Worm (Caenorhabditis elegans) whole organism, L1 larva: ENCODE measurements around the gene R166.2.
A peak's percentile ranks its signal among the peaks of the same experiment; 100 is the strongest.

ENCODE experiments used
- C04F5.9 ChIP-seq: sonication (generic microtip); optimal IDR thresholded peaks from 2 replicates; lab custom pipeline; 2016; ENCODE audit warnings: missing genetic modification characterization, missing compliant biosample characterization
- C16A3.4 ChIP-seq: fragments of 150-350 bp; optimal IDR thresholded peaks from 2 replicates; lab custom pipeline; 2014; ENCODE audit warnings: missing biosample characterization, missing genetic modification characterization
- C34B4.2 ChIP-seq: sonication (generic microtip); optimal IDR thresholded peaks from 2 replicates; lab custom pipeline; 2017; ENCODE audit warnings: mild to moderate bottlenecking, missing genetic modification characterization, missing compliant biosample characterization
- F16B12.6 ChIP-seq: fragments of 150-350 bp; optimal IDR thresholded peaks from 2 replicates; lab custom pipeline; 2014; ENCODE audit warnings: missing biosample characterization, missing genetic modification characterization
- Y116A8C.19 ChIP-seq: sonication (generic microtip); optimal IDR thresholded peaks from 2 replicates; lab custom pipeline; 2016; ENCODE audit warnings: missing compliant biosample characterization, missing genetic modification characterization, borderline replicate concordance
- aly-2 ChIP-seq: fragments of 150-350 bp; optimal IDR thresholded peaks from 2 replicates; lab custom pipeline; 2014; ENCODE audit warnings: missing biosample characterization, missing genetic modification characterization
- ceh-63 ChIP-seq: fragments of 200-800 bp; sonication (Bioruptor generic); optimal IDR thresholded peaks from 2 replicates; lab custom pipeline; 2018; ENCODE audit warnings: mild to moderate bottlenecking, missing genetic modification characterization, missing compliant biosample characterization
- ceh-88 ChIP-seq: fragments of 200-800 bp; sonication (Bioruptor generic); IDR thresholded peaks from 2 replicates; pipeline ENCODE4 v1.3.6; 2022; ENCODE audit warnings: missing genetic modification characterization, missing compliant biosample characterization
- ceh-90 ChIP-seq: sonication (generic microtip); optimal IDR thresholded peaks from 2 replicates; lab custom pipeline; 2016; ENCODE audit warnings: missing genetic modification characterization, missing compliant biosample characterization
- efl-1 ChIP-seq, 4 experiments: fragments of 150-350 bp; optimal IDR thresholded peaks in 3 of 4; peaks in 1 of 4; 1 replicate in 1 of 4; 2 replicates in 3 of 4; lab custom pipeline; 2014; ENCODE audit warnings: missing biosample characterization in 2 of 4, missing genetic modification characterization in 2 of 4, missing genetic modification reagents in 2 of 4
- efl-3 ChIP-seq: fragments of 200-800 bp; sonication (Bioruptor generic); optimal IDR thresholded peaks from 2 replicates; lab custom pipeline; 2018; ENCODE audit warnings: mild to moderate bottlenecking, missing genetic modification characterization, missing compliant biosample characterization
- elt-3 ChIP-seq, 6 experiments: fragments of 150-350 bp in 1 of 6; sonication (generic microtip); optimal IDR thresholded peaks; 2 replicates each; lab custom pipeline; 2017 to 2018; ENCODE audit warnings: missing biosample characterization in 6 of 6, missing genetic modification characterization in 6 of 6, inconsistent platforms in 1 of 6
- ets-5 ChIP-seq: fragments of 200-800 bp; sonication (Bioruptor generic); IDR thresholded peaks from 2 replicates; pipeline ENCODE4 v1.3.6; 2022; ENCODE audit warnings: missing genetic modification characterization, missing compliant biosample characterization
- fkh-10 ChIP-seq: sonication (generic microtip); optimal IDR thresholded peaks from 2 replicates; lab custom pipeline; 2017; ENCODE audit warnings: missing biosample characterization, missing genetic modification reagents, missing genetic modification characterization
- fkh-4 ChIP-seq: sonication (generic microtip); optimal IDR thresholded peaks from 2 replicates; lab custom pipeline; 2016; ENCODE audit warnings: missing compliant biosample characterization, missing genetic modification characterization, borderline replicate concordance
- fos-1 ChIP-seq: fragments of 150-350 bp; optimal IDR thresholded peaks from 2 replicates; lab custom pipeline; 2014; ENCODE audit warnings: missing biosample characterization, missing genetic modification characterization
- hlh-4 ChIP-seq: sonication (generic microtip); optimal IDR thresholded peaks from 2 replicates; lab custom pipeline; 2016; ENCODE audit warnings: mild to moderate bottlenecking, missing genetic modification characterization, missing compliant biosample characterization
- hpl-2 ChIP-seq: fragments of 150-350 bp; optimal IDR thresholded peaks from 2 replicates; lab custom pipeline; 2014; ENCODE audit warnings: missing biosample characterization, missing genetic modification reagents, missing genetic modification characterization
- irx-1 ChIP-seq: sonication (generic microtip); optimal IDR thresholded peaks from 2 replicates; lab custom pipeline; 2016; ENCODE audit warnings: missing genetic modification characterization, missing compliant biosample characterization
- isw-1 ChIP-seq: fragments of 200-800 bp; sonication (Bioruptor generic); IDR thresholded peaks from 2 replicates; pipeline ENCODE4 v1.3.6; 2022; ENCODE audit warnings: missing genetic modification characterization, missing compliant biosample characterization
- jun-1 ChIP-seq: fragments of 150-350 bp; optimal IDR thresholded peaks from 2 replicates; lab custom pipeline; 2014; ENCODE audit warnings: missing biosample characterization, missing genetic modification reagents, missing genetic modification characterization
- lin-15B ChIP-seq: fragments of 150-350 bp; sonication (generic microtip); optimal IDR thresholded peaks from 3 replicates; lab custom pipeline; 2014; ENCODE audit warnings: missing biosample characterization, missing genetic modification characterization
- lin-35 ChIP-seq, 2 experiments: fragments of 150-350 bp; optimal IDR thresholded peaks; 2 replicates each; lab custom pipeline; 2014; ENCODE audit warnings: missing biosample characterization in 2 of 2, missing genetic modification characterization in 2 of 2, missing genetic modification reagents in 2 of 2
- lin-39 ChIP-seq: fragments of 150-350 bp; optimal IDR thresholded peaks from 2 replicates; lab custom pipeline; 2014; ENCODE audit warnings: missing biosample characterization, missing genetic modification reagents, missing genetic modification characterization
- lir-3 ChIP-seq: sonication (generic microtip); optimal IDR thresholded peaks from 2 replicates; lab custom pipeline; 2016; ENCODE audit warnings: mild to moderate bottlenecking, missing genetic modification characterization, moderate library complexity, missing compliant biosample characterization; ENCODE audit not compliant: poor library complexity
- lsy-2 ChIP-seq, 2 experiments: fragments of 150-350 bp; optimal IDR thresholded peaks; 2 replicates each; lab custom pipeline; 2014; ENCODE audit warnings: missing biosample characterization in 2 of 2, missing genetic modification characterization in 2 of 2
- mab-9 ChIP-seq: fragments of 200-800 bp; sonication (Bioruptor generic); IDR thresholded peaks from 2 replicates; pipeline ENCODE4 v1.3.6; 2022; ENCODE audit warnings: missing genetic modification reagents, missing genetic modification characterization, missing compliant biosample characterization
- mdl-1 ChIP-seq, 2 experiments: fragments of 150-350 bp; optimal IDR thresholded peaks; 2 replicates each; lab custom pipeline; 2014 to 2017; ENCODE audit warnings: missing biosample characterization in 2 of 2, missing genetic modification characterization in 2 of 2, inconsistent platforms in 1 of 2
- mef-2 ChIP-seq: fragments of 150-350 bp; optimal IDR thresholded peaks from 2 replicates; lab custom pipeline; 2014; ENCODE audit warnings: missing biosample characterization, missing genetic modification characterization
- nhr-11 ChIP-seq: fragments of 150-350 bp; optimal IDR thresholded peaks from 2 replicates; lab custom pipeline; 2014; ENCODE audit warnings: missing biosample characterization, missing genetic modification characterization
- nhr-12 ChIP-seq: sonication (generic microtip); optimal IDR thresholded peaks from 2 replicates; lab custom pipeline; 2017; ENCODE audit warnings: missing biosample characterization, missing genetic modification characterization
- nhr-19 ChIP-seq: fragments of 200-800 bp; sonication (Bioruptor generic); conservative IDR thresholded peaks from 2 replicates; pipeline ENCODE4 v1.3.6; 2022; ENCODE audit warnings: missing genetic modification characterization, missing compliant biosample characterization
- nhr-47 ChIP-seq: sonication (generic microtip); optimal IDR thresholded peaks from 2 replicates; lab custom pipeline; 2016; ENCODE audit warnings: mild to moderate bottlenecking, missing genetic modification characterization, moderate library complexity, missing compliant biosample characterization
- nhr-71 ChIP-seq: sonication (generic microtip); optimal IDR thresholded peaks from 2 replicates; lab custom pipeline; 2016; ENCODE audit warnings: mild to moderate bottlenecking, missing genetic modification characterization, moderate library complexity, missing compliant biosample characterization
- nhr-77 ChIP-seq: fragments of 150-350 bp; optimal IDR thresholded peaks from 2 replicates; lab custom pipeline; 2014; ENCODE audit warnings: missing biosample characterization, missing genetic modification characterization
- nhr-84 ChIP-seq: sonication (generic microtip); optimal IDR thresholded peaks from 2 replicates; lab custom pipeline; 2017; ENCODE audit warnings: missing biosample characterization, missing genetic modification characterization
- nhr-85 ChIP-seq: sonication (generic microtip); peaks from one replicate; lab custom pipeline; 2016; ENCODE audit warnings: missing genetic modification characterization, inconsistent platforms, missing compliant biosample characterization
- pqm-1 ChIP-seq: sonication (generic microtip); optimal IDR thresholded peaks from 3 replicates; lab custom pipeline; 2017; ENCODE audit warnings: missing biosample characterization, missing genetic modification characterization
- rnt-1 ChIP-seq: sonication (generic microtip); optimal IDR thresholded peaks from 2 replicates; lab custom pipeline; 2016; ENCODE audit warnings: mild to moderate bottlenecking, missing genetic modification characterization, moderate library complexity, missing compliant biosample characterization
- snpc-4 ChIP-seq: fragments of 150-350 bp; optimal IDR thresholded peaks from 2 replicates; lab custom pipeline; 2014; ENCODE audit warnings: missing biosample characterization, missing genetic modification characterization
- snu-23 ChIP-seq: sonication (generic microtip); optimal IDR thresholded peaks from 2 replicates; lab custom pipeline; 2016; ENCODE audit warnings: missing genetic modification characterization, missing compliant biosample characterization
- swsn-7 ChIP-seq: sonication (generic microtip); optimal IDR thresholded peaks from 2 replicates; lab custom pipeline; 2016; ENCODE audit warnings: missing genetic modification characterization, missing compliant biosample characterization
- tbx-2 ChIP-seq: sonication (generic microtip); optimal IDR thresholded peaks from 2 replicates; lab custom pipeline; 2016; ENCODE audit warnings: missing genetic modification characterization, missing compliant biosample characterization
- tlp-1 ChIP-seq: fragments of 150-350 bp; optimal IDR thresholded peaks from 2 replicates; lab custom pipeline; 2014; ENCODE audit warnings: missing biosample characterization, missing genetic modification characterization
- unc-62 ChIP-seq: fragments of 150-350 bp; optimal IDR thresholded peaks from 2 replicates; lab custom pipeline; 2014; ENCODE audit warnings: missing biosample characterization, missing genetic modification reagents, missing genetic modification characterization
- unc-98 ChIP-seq: fragments of 200-800 bp; sonication (Bioruptor generic); IDR thresholded peaks from 2 replicates; pipeline ENCODE4 v1.3.6; 2022; ENCODE audit warnings: missing genetic modification characterization, missing compliant biosample characterization
- xbp-1 ChIP-seq: sonication (generic microtip); optimal IDR thresholded peaks from 2 replicates; lab custom pipeline; 2016; ENCODE audit warnings: missing genetic modification characterization, missing compliant biosample characterization
- zip-4 ChIP-seq: fragments of 200-800 bp; sonication (Bioruptor generic); optimal IDR thresholded peaks from 2 replicates; lab custom pipeline; 2018; ENCODE audit warnings: mild to moderate bottlenecking, missing genetic modification characterization, moderate library complexity, missing compliant biosample characterization
- ztf-11 ChIP-seq, 2 experiments: sonication (generic microtip); optimal IDR thresholded peaks; 2 replicates each; lab custom pipeline; 2016 to 2017; ENCODE audit warnings: missing genetic modification characterization in 2 of 2, missing biosample characterization in 1 of 2, missing compliant biosample characterization in 1 of 2

Gene R166.2

ce11 chrII:10564578-10564977, 27.1 kb upstream of the R166.2 start, which contains the start of the genes C06A1.6 and C06A1.7:
C06A1.6 (minus strand) TSS chrII:10564678.
C06A1.7 (plus strand) TSS chrII:10564891.
- TF ChIP-seq efl-1 (optimal IDR thresholded peaks at IDR 0.05; lab: Kevin White, UChicago) (no peak), efl-1 (GFP tag; optimal IDR thresholded peaks at IDR 0.05 in 1 of 2; lab: Kevin White, UChicago) (peak in 1 of 2 experiments; percentile 30), swsn-7 (tag; lab: Kevin White, UChicago) (no peak)

ce11 chrII:10563368-10563767, 25.9 kb upstream of the R166.2 start, which contains the start of gene cdc-48.1:
cdc-48.1 (minus strand) TSS chrII:10563407.
- TF ChIP-seq nhr-71 (tag; lab: Kevin White, UChicago): peak; percentile 100
- TF ChIP-seq ceh-88 (GFP tag; lab: Robert Waterston, UW): peak; percentile 99
- TF ChIP-seq unc-62: peak; percentile 100
- TF ChIP-seq ets-5 (GFP tag; lab: Robert Waterston, UW): peak; percentile 97; the same call in 1 of the 2 replicates
- peak; percentile 98 to 99 for TF ChIP-seq lsy-2 (tag; optimal IDR thresholded peaks at IDR 0.05; lab: Kevin White, UChicago)
- TF ChIP-seq unc-98 (GFP tag; lab: Robert Waterston, UW): peak; percentile 95
- TF ChIP-seq efl-3: peak; percentile 88
- peak; percentile 93 for TF ChIP-seq fkh-4 (tag; lab: Kevin White, UChicago)
- peak; percentile 100 for TF ChIP-seq aly-2 (tag; lab: Kevin White, UChicago)
- peak; percentile 98 for TF ChIP-seq nhr-84 (tag; lab: Kevin White, UChicago)
- TF ChIP-seq ztf-11 (tag; optimal IDR thresholded peaks at IDR 0.05; lab: Kevin White, UChicago): peak in 1 of 2 experiments; percentile 98
- peak; percentile 100 for TF ChIP-seq rnt-1 (tag; lab: Kevin White, UChicago)
- TF ChIP-seq nhr-12 (tag; lab: Kevin White, UChicago): peak; percentile 72
- TF ChIP-seq elt-3 (tag; optimal IDR thresholded peaks at IDR 0.05; lab: Kevin White, UChicago): peak; percentile 99 to 100 (median 100)
- TF ChIP-seq irx-1 (tag; lab: Kevin White, UChicago): peak; percentile 99
- peak; percentile 100 for TF ChIP-seq nhr-47
- TF ChIP-seq mab-9: peak; percentile 99
- TF ChIP-seq lin-35 (GFP tag; optimal IDR thresholded peaks at IDR 0.05; lab: Kevin White, UChicago): peak; percentile 100
- peak; percentile 100 for TF ChIP-seq C16A3.4
- TF ChIP-seq ceh-63 (GFP tag; lab: Kevin White, UChicago): peak; percentile 91
- TF ChIP-seq nhr-11 (tag; lab: Kevin White, UChicago): peak; percentile 100
- peak; percentile 100 for TF ChIP-seq nhr-77 (tag; lab: Kevin White, UChicago)
- no peak for TF ChIP-seq tlp-1 (tag; lab: Kevin White, UChicago)
- peak; percentile 81 for TF ChIP-seq F16B12.6 (tag; lab: Kevin White, UChicago)
- peak; percentile 100 for TF ChIP-seq isw-1
- peak; percentile 99 for TF ChIP-seq hpl-2 (GFP tag; lab: Kevin White, UChicago)
- peak; percentile 94 for TF ChIP-seq C34B4.2 (tag; lab: Kevin White, UChicago)
- TF ChIP-seq fos-1 (tag; lab: Kevin White, UChicago): peak; percentile 100
- TF ChIP-seq lin-15B: peak; percentile 100
- peak; percentile 100 for TF ChIP-seq efl-1 (optimal IDR thresholded peaks at IDR 0.05; lab: Kevin White, UChicago)
- TF ChIP-seq efl-1 (GFP tag; optimal IDR thresholded peaks at IDR 0.05 in 1 of 2; lab: Kevin White, UChicago): peak; percentile 100
- peak; percentile 98 for TF ChIP-seq C04F5.9 (tag; lab: Kevin White, UChicago)
- peak; percentile 100 for TF ChIP-seq xbp-1 (tag; lab: Kevin White, UChicago)
- TF ChIP-seq zip-4 (GFP tag; lab: Kevin White, UChicago): peak; percentile 96
- TF ChIP-seq lir-3 (tag; lab: Kevin White, UChicago): peak; percentile 98
- peak; percentile 24 for TF ChIP-seq Y116A8C.19
- peak; percentile 95 for TF ChIP-seq snpc-4
- peak; percentile 68 for TF ChIP-seq ceh-90
- peak; percentile 100 for TF ChIP-seq snu-23 (GFP tag; lab: Kevin White, UChicago)
- peak; percentile 100 for TF ChIP-seq nhr-85 (tag; lab: Kevin White, UChicago)
- TF ChIP-seq pqm-1 (tag; lab: Kevin White, UChicago): peak; percentile 83
- TF ChIP-seq mdl-1 (tag; optimal IDR thresholded peaks at IDR 0.05; lab: Kevin White, UChicago): peak; percentile 82 to 99
- peak; percentile 100 for TF ChIP-seq tbx-2 (tag; lab: Kevin White, UChicago)
- TF ChIP-seq swsn-7 (tag; lab: Kevin White, UChicago): peak; percentile 100
- TF ChIP-seq fkh-10 (GFP tag; lab: Kevin White, UChicago): peak; percentile 100
- TF ChIP-seq mef-2 (tag; lab: Kevin White, UChicago): peak; percentile 98
- TF ChIP-seq lin-39 (tag; lab: Kevin White, UChicago): peak; percentile 100
- peak; percentile 99 for TF ChIP-seq jun-1
- TF ChIP-seq hlh-4 (tag; lab: Kevin White, UChicago): peak; percentile 64
- TF ChIP-seq nhr-19: peak; percentile 100
